Fruit fly (Drosophila melanogaster) whole organism, embryonic: ENCODE measurements around the gene RhoBTB.
A peak's percentile ranks its signal among the peaks of the same experiment; 100 is the strongest.

Experiments
- Ada2b ChIP-seq: fragments of 200-800 bp; sonication (Bioruptor generic); IDR thresholded peaks from 2 replicates; pipeline ENCODE4 v1.3.6; 2022; ENCODE audit warnings: missing biosample characterization, missing genetic modification characterization
- Adf1 ChIP-seq: fragments of 200-800 bp; sonication (Bioruptor generic); IDR thresholded peaks from 2 replicates; pipeline ENCODE4 v1.3.6; 2022; ENCODE audit warnings: missing biosample characterization, missing genetic modification characterization
- Bgb ChIP-seq: fragments of 200-800 bp; sonication (Bioruptor generic); IDR thresholded peaks from 2 replicates; pipeline ENCODE4 v1.3.6; 2022; ENCODE audit warnings: missing biosample characterization, missing genetic modification characterization; ENCODE audit not compliant: partially characterized antibody
- CG10274 ChIP-seq: fragments of 200-800 bp; sonication (Bioruptor generic); optimal IDR thresholded peaks from 3 replicates; lab custom pipeline; 2017; ENCODE audit warnings: missing biosample characterization, mild to moderate bottlenecking, missing genetic modification characterization
- CG10321 ChIP-seq: fragments of 200-800 bp; sonication (Bioruptor generic); IDR thresholded peaks from 2 replicates; pipeline ENCODE4 v1.3.6; 2022; ENCODE audit warnings: missing biosample characterization, missing genetic modification characterization
- CG12155 ChIP-seq: fragments of 200-800 bp; sonication (Bioruptor generic); optimal IDR thresholded peaks from 3 replicates; lab custom pipeline; 2016; ENCODE audit warnings: missing biosample characterization, missing genetic modification characterization
- CG15269 ChIP-seq: fragments of 200-800 bp; sonication (Bioruptor generic); optimal IDR thresholded peaks from 2 replicates; lab custom pipeline; 2018; ENCODE audit warnings: missing biosample characterization, mild to moderate bottlenecking, missing genetic modification characterization, moderate library complexity
- CG30431 ChIP-seq: fragments of 200-800 bp; sonication (Bioruptor generic); optimal IDR thresholded peaks from 2 replicates; lab custom pipeline; 2017; ENCODE audit warnings: missing biosample characterization, missing genetic modification characterization
- CG31388 ChIP-seq: fragments of 200-800 bp; sonication (Bioruptor generic); optimal IDR thresholded peaks from 2 replicates; lab custom pipeline; 2016; ENCODE audit warnings: missing biosample characterization, missing genetic modification characterization
- CG32532 ChIP-seq: fragments of 200-800 bp; sonication (Bioruptor generic); IDR thresholded peaks from 2 replicates; pipeline ENCODE4 v1.3.6; 2022; ENCODE audit warnings: missing biosample characterization, missing genetic modification characterization
- CG3281 ChIP-seq: fragments of 200-800 bp; sonication (Bioruptor generic); optimal IDR thresholded peaks from 3 replicates; lab custom pipeline; 2017; ENCODE audit warnings: missing biosample characterization, mild to moderate bottlenecking, missing genetic modification characterization
- CG42726 ChIP-seq: fragments of 200-800 bp; sonication (Bioruptor generic); IDR thresholded peaks from 2 replicates; pipeline ENCODE4 v1.3.6; 2022; ENCODE audit warnings: missing biosample characterization, missing genetic modification characterization; ENCODE audit not compliant: partially characterized antibody
- CG4360 ChIP-seq: fragments of 200-800 bp; sonication (Bioruptor generic); IDR thresholded peaks from 2 replicates; pipeline ENCODE4 v1.3.6; 2022; ENCODE audit warnings: missing biosample characterization, missing genetic modification characterization
- CG5180 ChIP-seq: fragments of 200-800 bp; sonication (Bioruptor generic); optimal IDR thresholded peaks from 3 replicates; lab custom pipeline; 2017; ENCODE audit warnings: missing biosample characterization, missing genetic modification characterization, mild to moderate bottlenecking, moderate library complexity, missing genetic modification reagents
- CG7271 ChIP-seq: fragments of 200-800 bp; sonication (Bioruptor generic); optimal IDR thresholded peaks from 2 replicates; lab custom pipeline; 2018; ENCODE audit warnings: missing biosample characterization, mild to moderate bottlenecking, missing genetic modification characterization, moderate library complexity
- CG7556 ChIP-seq: fragments of 200-800 bp; sonication (Bioruptor generic); optimal IDR thresholded peaks from 2 replicates; lab custom pipeline; 2017; ENCODE audit warnings: missing biosample characterization, mild to moderate bottlenecking, missing genetic modification characterization
- CG7987 ChIP-seq: fragments of 200-800 bp; sonication (Bioruptor generic); optimal IDR thresholded peaks from 2 replicates; lab custom pipeline; 2018; ENCODE audit warnings: missing biosample characterization, mild to moderate bottlenecking, missing genetic modification characterization, moderate library complexity
- CG8924 ChIP-seq: fragments of 200-800 bp; optimal IDR thresholded peaks from 3 replicates; lab custom pipeline; 2019; ENCODE audit warnings: missing biosample characterization, mild to moderate bottlenecking, missing genetic modification characterization, moderate library complexity
- CoRest ChIP-seq: fragments of 200-800 bp; sonication (Bioruptor generic); optimal IDR thresholded peaks from 3 replicates; lab custom pipeline; 2018; ENCODE audit warnings: missing biosample characterization, mild to moderate bottlenecking, missing genetic modification characterization, moderate library complexity
- Deaf1 ChIP-seq: fragments of 200-800 bp; optimal IDR thresholded peaks from 3 replicates; lab custom pipeline; 2019; ENCODE audit warnings: missing biosample characterization, mild to moderate bottlenecking, missing genetic modification characterization, moderate library complexity
- ERR ChIP-seq: fragments of 200-800 bp; sonication (Bioruptor generic); optimal IDR thresholded peaks from 2 replicates; lab custom pipeline; 2016; ENCODE audit warnings: missing biosample characterization, missing genetic modification characterization
- GATAe ChIP-seq: fragments of 200-800 bp; sonication (Bioruptor generic); conservative IDR thresholded peaks from 2 replicates; pipeline ENCODE4 v1.3.6; 2022; ENCODE audit warnings: missing biosample characterization, missing genetic modification characterization
- Hmx ChIP-seq: fragments of 200-800 bp; sonication (Bioruptor generic); optimal IDR thresholded peaks from 2 replicates; lab custom pipeline; 2016; ENCODE audit warnings: missing biosample characterization, missing genetic modification characterization
- Kr ChIP-seq: fragments of 200-800 bp; sonication (Bioruptor generic); optimal IDR thresholded peaks from 2 replicates; lab custom pipeline; 2017; ENCODE audit warnings: missing biosample characterization, mild to moderate bottlenecking, missing genetic modification characterization
- Lpt ChIP-seq: fragments of >200 bp; optimal IDR thresholded peaks from 2 replicates; lab custom pipeline; 2018; ENCODE audit warnings: missing biosample characterization, missing genetic modification characterization
- MESR4 ChIP-seq: fragments of 200-800 bp; sonication (Bioruptor generic); optimal IDR thresholded peaks from 2 replicates; lab custom pipeline; 2018; ENCODE audit warnings: missing biosample characterization, mild to moderate bottlenecking, missing genetic modification characterization, moderate library complexity
- MTF-1 ChIP-seq: fragments of 200-800 bp; sonication (Bioruptor generic); optimal IDR thresholded peaks from 2 replicates; lab custom pipeline; 2018; ENCODE audit warnings: missing biosample characterization, mild to moderate bottlenecking, missing genetic modification characterization, borderline replicate concordance
- Mad ChIP-seq: fragments of 200-800 bp; sonication (Bioruptor generic); optimal IDR thresholded peaks from 2 replicates; lab custom pipeline; 2016; ENCODE audit warnings: missing biosample characterization, missing genetic modification characterization
- Oaz ChIP-seq: fragments of 200-800 bp; sonication (Bioruptor generic); IDR thresholded peaks from 2 replicates; pipeline ENCODE4 v1.3.6; 2022; ENCODE audit warnings: missing biosample characterization, missing genetic modification characterization
- Ptx1 ChIP-seq: fragments of 200-800 bp; sonication (Bioruptor generic); IDR thresholded peaks from 2 replicates; pipeline ENCODE4 v1.3.6; 2022; ENCODE audit warnings: missing biosample characterization, missing genetic modification characterization
- Rx ChIP-seq: fragments of 200-800 bp; sonication (Bioruptor generic); IDR thresholded peaks from 2 replicates; pipeline ENCODE4 v1.3.6; 2022; ENCODE audit warnings: missing biosample characterization, missing genetic modification characterization
- Sry-β ChIP-seq: fragments of 200-800 bp; sonication (Bioruptor generic); optimal IDR thresholded peaks from 2 replicates; lab custom pipeline; 2018; ENCODE audit warnings: missing biosample characterization, mild to moderate bottlenecking, missing genetic modification characterization, moderate library complexity
- az2 ChIP-seq: fragments of 200-800 bp; sonication (Bioruptor generic); optimal IDR thresholded peaks from 3 replicates; lab custom pipeline; 2016; ENCODE audit warnings: missing biosample characterization, missing genetic modification characterization
- bab2 ChIP-seq: fragments of 200-800 bp; sonication (Bioruptor generic); optimal IDR thresholded peaks from 2 replicates; lab custom pipeline; 2016; ENCODE audit warnings: missing biosample characterization, missing genetic modification characterization
- bsh ChIP-seq, 2 experiments: fragments of 200-800 bp; sonication (Bioruptor generic); optimal IDR thresholded peaks; 2 replicates each; lab custom pipeline; 2017 to 2018; ENCODE audit warnings: mild to moderate bottlenecking in 2 of 2, missing biosample characterization in 2 of 2, missing genetic modification characterization in 2 of 2, moderate library complexity in 1 of 2
- chm ChIP-seq: fragments of 200-800 bp; sonication (Bioruptor generic); IDR thresholded peaks from 2 replicates; pipeline ENCODE4 v1.3.6; 2022; ENCODE audit warnings: missing biosample characterization, missing genetic modification characterization
- da ChIP-seq: fragments of 200-800 bp; sonication (Bioruptor generic); optimal IDR thresholded peaks from 2 replicates; lab custom pipeline; 2016; ENCODE audit warnings: missing biosample characterization, missing genetic modification characterization
- eve ChIP-seq, 2 experiments: fragments of >200 bp; optimal IDR thresholded peaks; 2 replicates each; lab custom pipeline; 2017; ENCODE audit warnings: missing biosample characterization in 2 of 2, missing genetic modification characterization in 2 of 2
- fd96Cb ChIP-seq: fragments of 200-800 bp; sonication (Bioruptor generic); optimal IDR thresholded peaks from 2 replicates; lab custom pipeline; 2018; ENCODE audit warnings: missing biosample characterization, mild to moderate bottlenecking, missing genetic modification characterization, moderate library complexity
- lola ChIP-seq, 3 experiments: fragments of >200 bp in 2 of 3; fragments of 200-800 bp in 1 of 3; sonication (Bioruptor generic) in 1 of 3; optimal IDR thresholded peaks; 2 replicates each; lab custom pipeline; 2017 to 2019; ENCODE audit warnings: missing biosample characterization in 3 of 3, missing genetic modification characterization in 3 of 3, mild to moderate bottlenecking in 1 of 3, moderate library complexity in 1 of 3
- maf-S ChIP-seq: fragments of 200-800 bp; sonication (Bioruptor generic); optimal IDR thresholded peaks from 2 replicates; lab custom pipeline; 2016; ENCODE audit warnings: missing biosample characterization, missing genetic modification characterization
- nmo ChIP-seq: fragments of 200-800 bp; sonication (Bioruptor generic); optimal IDR thresholded peaks from 2 replicates; lab custom pipeline; 2018; ENCODE audit warnings: missing biosample characterization, mild to moderate bottlenecking, missing genetic modification characterization, moderate library complexity
- nom ChIP-seq: fragments of 200-800 bp; sonication (Bioruptor generic); optimal IDR thresholded peaks from 2 replicates; lab custom pipeline; 2017; ENCODE audit warnings: missing biosample characterization, missing genetic modification characterization, mild to moderate bottlenecking, moderate library complexity, missing genetic modification reagents
- odd ChIP-seq: fragments of 200-800 bp; sonication (Bioruptor generic); optimal IDR thresholded peaks from 2 replicates; lab custom pipeline; 2017; ENCODE audit warnings: missing biosample characterization, mild to moderate bottlenecking, missing genetic modification characterization
- shn ChIP-seq: fragments of 200-800 bp; sonication (Bioruptor generic); optimal IDR thresholded peaks from 3 replicates; lab custom pipeline; 2016; ENCODE audit warnings: missing biosample characterization, missing genetic modification characterization
- sisA ChIP-seq: fragments of 200-800 bp; sonication (Bioruptor generic); IDR thresholded peaks from 2 replicates; pipeline ENCODE4 v1.3.6; 2022; ENCODE audit warnings: missing biosample characterization, missing genetic modification characterization
- tna ChIP-seq: fragments of 200-800 bp; sonication (Bioruptor generic); IDR thresholded peaks from 2 replicates; pipeline ENCODE4 v1.3.6; 2022; ENCODE audit warnings: missing biosample characterization, missing genetic modification characterization; ENCODE audit not compliant: partially characterized antibody
- tup ChIP-seq: fragments of 200-800 bp; sonication (Bioruptor generic); optimal IDR thresholded peaks from 2 replicates; lab custom pipeline; 2016; ENCODE audit warnings: missing biosample characterization, mild to moderate bottlenecking, missing genetic modification characterization, moderate library complexity
- twi ChIP-seq: fragments of 200-800 bp; optimal IDR thresholded peaks from 2 replicates; lab custom pipeline; 2019; ENCODE audit warnings: missing biosample characterization, mild to moderate bottlenecking, missing genetic modification characterization, moderate library complexity
- tx ChIP-seq: fragments of 200-800 bp; sonication (Bioruptor generic); optimal IDR thresholded peaks from 2 replicates; lab custom pipeline; 2016; ENCODE audit warnings: missing biosample characterization, missing genetic modification characterization

Gene RhoBTB

DNA sequence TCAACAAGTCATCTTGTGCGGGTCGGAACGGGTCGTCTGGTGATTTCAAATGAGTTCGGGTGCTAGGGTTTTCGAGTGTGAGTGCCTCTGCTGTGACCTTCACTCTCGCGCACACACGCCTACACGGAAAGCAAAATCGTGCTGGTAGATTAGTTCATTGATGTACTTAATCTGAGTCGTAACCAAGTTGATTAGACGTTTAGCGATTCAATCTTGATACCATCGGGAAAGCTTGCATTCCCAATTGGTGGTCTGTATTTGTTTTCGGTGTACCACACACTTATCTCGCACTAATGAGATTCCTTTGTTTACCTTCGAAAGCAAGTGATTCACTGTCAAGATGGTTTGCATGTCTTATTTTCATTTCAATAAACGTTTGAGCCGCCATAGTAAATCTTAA is 12.9 kb downstream of the RhoBTB start (continued):
- TF ChIP-seq twi (tag; lab: Kevin White, UChicago) (no peak), bab2 (GFP tag; lab: Kevin White, UChicago) (peak; percentile 29), Oaz (GFP tag; lab: Robert Waterston, UW) (no peak), Bgb (GFP tag; lab: Robert Waterston, UW) (no peak), eve (GFP tag; optimal IDR thresholded peaks at IDR 0.05; lab: Kevin White, UChicago) (no peak), CG15269 (tag; lab: Kevin White, UChicago) (peak; percentile 59), CG10321 (no peak), chm (no peak; the same call in 1 of the 2 replicates), ERR (GFP tag; lab: Kevin White, UChicago) (peak; percentile 59), CG12155 (GFP tag; lab: Kevin White, UChicago) (peak; percentile 1), nmo (GFP tag; lab: Kevin White, UChicago) (peak; percentile 0), MTF-1 (GFP tag; lab: Kevin White, UChicago) (no peak), tx (no peak), maf-S (no peak), CG42726 (GFP tag; lab: Robert Waterston, UW) (no peak), CoRest (peak; percentile 21), CG32532 (GFP tag; lab: Robert Waterston, UW) (peak; percentile 55; the same call in 1 of the 2 replicates), GATAe (GFP tag; lab: Robert Waterston, UW) (peak; percentile 58), fd96Cb (no peak), az2 (GFP tag; lab: Kevin White, UChicago) (peak; percentile 24), CG8924 (no peak), bsh (GFP tag; optimal IDR thresholded peaks at IDR 0.05; lab: Kevin White, UChicago) (peak in 1 of 2 experiments; percentile 0), Deaf1 (tag; lab: Kevin White, UChicago) (peak; percentile 17), nom (GFP tag; lab: Kevin White, UChicago) (no peak), CG3281 (GFP tag; lab: Kevin White, UChicago) (peak; percentile 22), tna (GFP tag; lab: Robert Waterston, UW) (no peak), Kr (GFP tag; lab: Kevin White, UChicago) (no peak), da (GFP tag; lab: Kevin White, UChicago) (no peak), Sry-β (GFP tag; lab: Kevin White, UChicago) (no peak), CG30431 (GFP tag; lab: Kevin White, UChicago) (no peak), Rx (0 out of 2 replicates have a peak, but pooled peaks have one; percentile 21), Ada2b (0 out of 2 replicates have a peak, but pooled peaks have one; percentile 30), Adf1 (GFP tag; lab: Robert Waterston, UW) (no peak), odd (no peak), CG7556 (GFP tag; lab: Kevin White, UChicago) (peak; percentile 4), Hmx (GFP tag; lab: Kevin White, UChicago) (no peak), sisA (GFP tag; lab: Robert Waterston, UW) (0 out of 2 replicates have a peak, but pooled peaks have one; percentile 19), CG10274 (GFP tag; lab: Kevin White, UChicago) (no peak), CG5180 (GFP tag; lab: Kevin White, UChicago) (no peak), MESR4 (GFP tag; lab: Kevin White, UChicago) (no peak), shn (GFP tag; lab: Kevin White, UChicago) (peak; percentile 32), tup (GFP tag; lab: Kevin White, UChicago) (no peak), CG7271 (tag; lab: Kevin White, UChicago) (no peak), Lpt (GFP tag; lab: Kevin White, UChicago) (no peak), lola (GFP tag; optimal IDR thresholded peaks at IDR 0.05; lab: Kevin White, UChicago) (no peak), CG4360 (GFP tag; lab: Robert Waterston, UW) (no peak), Mad (no peak), Ptx1 (peak; percentile 57), CG7987 (GFP tag; lab: Kevin White, UChicago) (peak; percentile 28), CG31388 (GFP tag; lab: Kevin White, UChicago) (no peak)
